Worm (Caenorhabditis elegans) whole organism, young adult: ENCODE results near the gene M04D8.4.
A peak's percentile ranks its signal among the peaks of the same experiment; 100 is the strongest.
"Not testable (repeated sequence)": the region's sequence is repeated elsewhere in the genome, so short reads cannot be mapped to it uniquely, and the experiment has no call there.

Experiments used
- B0019.2 ChIP-seq: fragments of 200-800 bp; sonication (Bioruptor generic); conservative IDR thresholded peaks from 2 replicates; pipeline ENCODE4 v1.3.6; 2022; ENCODE audit warnings: missing genetic modification reagents, missing genetic modification characterization, missing compliant biosample characterization
- C06A6.2 ChIP-seq: fragments of 200-800 bp; sonication (Bioruptor generic); conservative IDR thresholded peaks from 2 replicates; pipeline ENCODE4 v1.3.6; 2022; ENCODE audit warnings: missing genetic modification characterization, missing compliant biosample characterization
- F33H1.4 ChIP-seq: fragments of 200-800 bp; sonication (Bioruptor generic); IDR thresholded peaks from 2 replicates; pipeline ENCODE4 v1.3.6; 2022; ENCODE audit warnings: missing genetic modification reagents, missing genetic modification characterization, missing compliant biosample characterization
- F57A8.1 ChIP-seq: fragments of 200-800 bp; sonication (Bioruptor generic); optimal IDR thresholded peaks from 2 replicates; lab custom pipeline; 2018; ENCODE audit warnings: mild to moderate bottlenecking, missing genetic modification characterization, moderate library complexity, missing compliant biosample characterization
- T07F8.4 ChIP-seq: sonication (generic microtip); optimal IDR thresholded peaks from 2 replicates; lab custom pipeline; 2016; ENCODE audit warnings: mild to moderate bottlenecking, missing genetic modification characterization, moderate library complexity, missing compliant biosample characterization
- Y53F4B.3 ChIP-seq: fragments of 200-800 bp; sonication (Bioruptor generic); IDR thresholded peaks from 2 replicates; pipeline ENCODE4 v1.3.6; 2022; ENCODE audit warnings: missing genetic modification reagents, missing genetic modification characterization, missing compliant biosample characterization
- Y79H2A.3 ChIP-seq: fragments of 200-800 bp; sonication (Bioruptor generic); conservative IDR thresholded peaks from 2 replicates; pipeline ENCODE4 v1.3.6; 2022; ENCODE audit warnings: missing genetic modification reagents, missing genetic modification characterization, missing compliant biosample characterization
- akir-1 ChIP-seq: fragments of 200-800 bp; sonication (Bioruptor generic); optimal IDR thresholded peaks from 2 replicates; lab custom pipeline; 2018; ENCODE audit warnings: mild to moderate bottlenecking, missing genetic modification characterization, moderate library complexity, missing compliant biosample characterization
- atf-7 ChIP-seq: sonication (generic microtip); optimal IDR thresholded peaks from 2 replicates; lab custom pipeline; 2017; ENCODE audit warnings: mild to moderate bottlenecking, missing genetic modification characterization, missing compliant biosample characterization
- attf-3 ChIP-seq: fragments of 200-800 bp; sonication (Bioruptor generic); conservative IDR thresholded peaks from 2 replicates; pipeline ENCODE4 v1.3.6; 2022; ENCODE audit warnings: missing genetic modification reagents, missing genetic modification characterization, missing compliant biosample characterization
- bed-1 ChIP-seq: fragments of 200-800 bp; sonication (Bioruptor generic); IDR thresholded peaks from 2 replicates; pipeline ENCODE4 v1.3.6; 2022; ENCODE audit warnings: missing genetic modification reagents, missing genetic modification characterization, missing compliant biosample characterization
- ccch-3 ChIP-seq: fragments of 200-800 bp; sonication (Bioruptor generic); optimal IDR thresholded peaks from 2 replicates; lab custom pipeline; 2018; ENCODE audit warnings: mild to moderate bottlenecking, missing genetic modification characterization, missing compliant biosample characterization
- cebp-1 ChIP-seq, 2 experiments: fragments of 200-800 bp in 1 of 2; sonication (Bioruptor generic) in 1 of 2; sonication (generic microtip) in 1 of 2; IDR thresholded peaks in 1 of 2; optimal IDR thresholded peaks in 1 of 2; 2 replicates each; pipeline versions ENCODE4 v1.3.6 to Lab custom; 2017 to 2022; ENCODE audit warnings: missing compliant biosample characterization in 2 of 2, missing genetic modification characterization in 2 of 2, mild to moderate bottlenecking in 1 of 2, missing genetic modification reagents in 1 of 2, moderate library complexity in 1 of 2
- ceh-79 ChIP-seq: sonication (generic microtip); optimal IDR thresholded peaks from 2 replicates; lab custom pipeline; 2017; ENCODE audit warnings: mild to moderate bottlenecking, missing genetic modification characterization, missing compliant biosample characterization
- ceh-91 ChIP-seq: fragments of 200-800 bp; sonication (Bioruptor generic); IDR thresholded peaks from 2 replicates; pipeline ENCODE4 v1.3.6; 2022; ENCODE audit warnings: missing genetic modification reagents, missing genetic modification characterization, missing compliant biosample characterization
- die-1 ChIP-seq: sonication (generic microtip); optimal IDR thresholded peaks from 2 replicates; lab custom pipeline; 2016; ENCODE audit warnings: missing genotype, mild to moderate bottlenecking, missing genetic modification characterization, missing compliant biosample characterization
- dpff-1 ChIP-seq: sonication (generic microtip); optimal IDR thresholded peaks from 2 replicates; lab custom pipeline; 2017; ENCODE audit warnings: mild to moderate bottlenecking, missing genetic modification characterization, missing compliant biosample characterization
- dpl-1 ChIP-seq: fragments of 150-350 bp; optimal IDR thresholded peaks from 2 replicates; lab custom pipeline; 2014; ENCODE audit warnings: missing biosample characterization, missing genetic modification reagents, missing genetic modification characterization
- efl-1 ChIP-seq: fragments of 150-350 bp; optimal IDR thresholded peaks from 2 replicates; lab custom pipeline; 2014; ENCODE audit warnings: missing biosample characterization, missing genetic modification reagents, missing genetic modification characterization
- egl-18 ChIP-seq: fragments of 200-800 bp; sonication (Bioruptor generic); IDR thresholded peaks from 2 replicates; pipeline ENCODE4 v1.3.6; 2022; ENCODE audit warnings: missing genetic modification reagents, missing genetic modification characterization, missing compliant biosample characterization
- gei-17 ChIP-seq: fragments of 200-800 bp; sonication (Bioruptor generic); optimal IDR thresholded peaks from 2 replicates; lab custom pipeline; 2018; ENCODE audit warnings: mild to moderate bottlenecking, missing genetic modification characterization, missing compliant biosample characterization
- hlh-12 ChIP-seq: sonication (generic microtip); optimal IDR thresholded peaks from 2 replicates; lab custom pipeline; 2016; ENCODE audit warnings: missing genetic modification characterization, missing compliant biosample characterization
- lsy-27 ChIP-seq: sonication (generic microtip); optimal IDR thresholded peaks from 2 replicates; lab custom pipeline; 2017; ENCODE audit warnings: missing genetic modification characterization, mild to moderate bottlenecking, missing compliant biosample characterization, antibody characterized with exemption, missing genotype, borderline replicate concordance; ENCODE audit not compliant: insufficient read depth
- nhr-120 ChIP-seq: fragments of 200-800 bp; sonication (Bioruptor generic); IDR thresholded peaks from 2 replicates; pipeline ENCODE4 v1.3.6; 2022; ENCODE audit warnings: missing genetic modification characterization, missing compliant biosample characterization
- nhr-27 ChIP-seq: fragments of 200-800 bp; sonication (Bioruptor generic); optimal IDR thresholded peaks from 2 replicates; lab custom pipeline; 2018; ENCODE audit warnings: mild to moderate bottlenecking, missing genetic modification characterization, moderate library complexity, missing compliant biosample characterization
- repo-1 ChIP-seq: sonication (generic microtip); optimal IDR thresholded peaks from 2 replicates; lab custom pipeline; 2017; ENCODE audit warnings: mild to moderate bottlenecking, missing genetic modification characterization, missing compliant biosample characterization
- unc-62 ChIP-seq: fragments of 150-350 bp; optimal IDR thresholded peaks from 2 replicates; lab custom pipeline; 2014; ENCODE audit warnings: missing biosample characterization, missing genetic modification reagents, missing genetic modification characterization
- ztf-6 ChIP-seq: fragments of 200-800 bp; sonication (Bioruptor generic); IDR thresholded peaks from 2 replicates; pipeline ENCODE4 v1.3.6; 2022; ENCODE audit warnings: missing genetic modification reagents, missing genetic modification characterization, missing compliant biosample characterization

M04D8.4 gene

DNA sequence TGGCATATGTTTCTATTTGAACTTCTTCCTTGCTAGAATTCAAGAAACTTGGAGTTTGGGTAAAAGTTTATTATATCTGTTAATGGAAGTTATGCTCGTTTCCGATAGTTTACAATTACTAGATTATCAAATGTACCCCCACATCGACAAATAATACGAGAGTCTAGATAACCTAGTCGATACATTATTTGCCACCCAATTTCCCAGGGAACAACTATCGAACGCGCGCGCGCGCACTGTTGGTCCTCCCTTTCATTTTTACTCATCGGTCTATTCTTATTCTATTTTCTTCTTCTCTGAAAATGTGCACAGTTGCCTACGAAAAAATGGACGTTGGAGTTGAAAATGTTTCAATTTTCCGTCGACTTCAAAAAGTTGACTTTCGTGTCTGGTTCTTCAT lies 30.1 kb upstream of the M04D8.4 start, which contains the start of gene T16G12.13 (continued):
- TF ChIP-seq dpff-1 (tag; lab: Kevin White, UChicago) = no peak
- TF ChIP-seq hlh-12 (tag; lab: Kevin White, UChicago) = no peak
- TF ChIP-seq repo-1 (tag; lab: Kevin White, UChicago) = no peak
- TF ChIP-seq gei-17 (GFP tag; lab: Kevin White, UChicago) = no peak

DNA sequence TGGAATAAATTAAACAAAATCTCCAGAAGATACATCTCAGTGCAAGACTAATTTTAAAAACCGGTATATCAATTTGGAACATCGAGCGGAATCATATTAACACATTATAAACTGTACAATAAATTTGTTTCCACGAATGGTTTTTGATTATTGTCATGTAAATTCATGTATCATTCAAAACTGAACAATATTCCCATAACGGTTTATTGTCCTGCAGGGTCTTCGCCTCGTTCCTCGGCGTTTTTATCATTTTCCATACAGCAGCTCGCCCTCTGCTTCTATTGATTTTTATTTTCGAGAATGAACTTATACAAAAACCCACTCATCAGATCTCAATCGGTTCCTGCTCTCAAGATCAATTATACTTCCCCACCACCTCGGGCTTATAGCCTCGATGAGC lies 28.6 kb upstream of the M04D8.4 start, which contains the start of gene T16G12.8:
T16G12.8 (plus strand) TSS at position 301 of the 400 bp plus-strand sequence.
- TF ChIP-seq efl-1 (GFP tag; lab: Kevin White, UChicago) = no peak
- TF ChIP-seq Y53F4B.3 (GFP tag; lab: Robert Waterston, UW) = no peak
- TF ChIP-seq bed-1 (GFP tag; lab: Robert Waterston, UW) = no peak
- TF ChIP-seq egl-18 (GFP tag; lab: Robert Waterston, UW) = no peak
- TF ChIP-seq ceh-91 (GFP tag; lab: Robert Waterston, UW) = no peak
- TF ChIP-seq T07F8.4 (tag; lab: Kevin White, UChicago) = no peak
- TF ChIP-seq, all 124 proteins: peak for 0

DNA sequence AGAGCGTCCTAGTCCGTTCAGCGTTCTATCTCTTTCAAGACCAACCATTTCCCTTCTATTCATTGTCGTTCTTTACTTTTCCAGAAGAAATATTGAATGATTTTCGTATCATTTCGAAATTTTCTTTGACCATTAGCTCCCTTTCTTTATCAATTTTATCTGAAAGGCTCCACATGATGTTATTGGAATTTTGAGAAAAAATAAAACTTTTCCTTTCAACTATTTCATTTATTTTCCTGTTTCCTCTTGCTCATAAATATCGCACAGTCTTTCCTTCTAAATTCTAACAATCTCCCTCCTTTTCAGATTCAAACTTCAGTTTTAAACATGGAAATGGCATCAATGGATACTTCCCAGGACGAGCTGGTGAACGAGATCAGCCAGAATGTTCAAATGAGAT lies 27.1 kb upstream of the M04D8.4 start, which contains the start of gene T16G12.4:
T16G12.4 (plus strand) TSS at position 301 of the 400 bp plus-strand sequence.
- TF ChIP-seq dpl-1 (no peak), bed-1 (GFP tag; lab: Robert Waterston, UW) (no peak), Y79H2A.3 (GFP tag; lab: Robert Waterston, UW) (no peak), nhr-27 (no peak), F57A8.1 (GFP tag; lab: Kevin White, UChicago) (no peak), cebp-1 (GFP tag; IDR thresholded peaks at IDR 0.05; lab: Robert Waterston, UW) (no peak), cebp-1 (tag; optimal IDR thresholded peaks at IDR 0.05; lab: Kevin White, UChicago) (no peak), C06A6.2 (GFP tag; lab: Robert Waterston, UW) (no peak), hlh-12 (tag; lab: Kevin White, UChicago) (no peak), attf-3 (GFP tag; lab: Robert Waterston, UW) (no peak), die-1 (no peak), lsy-27 (no peak), ccch-3 (GFP tag; lab: Kevin White, UChicago) (no peak), egl-18 (GFP tag; lab: Robert Waterston, UW) (no peak), ceh-79 (tag; lab: Kevin White, UChicago) (no peak), ztf-6 (GFP tag; lab: Robert Waterston, UW) (no peak), akir-1 (GFP tag; lab: Kevin White, UChicago) (no peak), atf-7 (tag; lab: Kevin White, UChicago) (no peak)

DNA sequence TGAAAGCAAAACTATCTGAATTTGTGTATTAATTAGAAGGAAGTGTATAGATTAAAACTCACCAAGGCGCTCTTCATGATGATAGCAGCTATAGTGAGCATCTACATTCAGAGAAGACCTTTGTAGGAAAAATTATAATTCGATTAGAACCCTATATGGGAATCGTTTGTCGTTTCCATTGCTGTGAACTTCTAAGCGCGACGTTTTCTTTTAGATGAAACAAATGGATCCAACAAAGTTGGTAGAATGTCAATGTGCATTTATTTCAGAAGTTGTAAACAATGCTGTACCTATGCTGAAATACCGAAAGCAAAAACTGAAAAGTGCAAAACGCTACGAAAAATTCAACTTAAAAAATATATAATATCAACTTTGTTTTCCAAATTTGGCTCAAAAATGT lies 25.6 kb upstream of the M04D8.4 start, which contains the start of gene T16G12.10:
T16G12.10 (minus strand) TSS at position 101 of the 400 bp plus-strand sequence.
- TF ChIP-seq unc-62 (GFP tag; lab: Kevin White, UChicago) = no peak

ce11 chrIII:10053312-10053711 lies 22.9 kb upstream of the M04D8.4 start, which contains the start of gene T16G12.12:
Gene T16G12.12 (plus strand): TSS chrIII:10053612.
- peak; percentile 12; the same call in 1 of the 2 replicates for TF ChIP-seq F33H1.4 (GFP tag; lab: Robert Waterston, UW)

ce11 chrIII:10050321-10050720 lies 19.9 kb upstream of the M04D8.4 start, which contains the start of gene T16G12.3:
Gene T16G12.3 (plus strand): TSS chrIII:10050621.
- not testable (repeated sequence) for TF ChIP-seq nhr-120; B0019.2 (GFP tag; lab: Robert Waterston, UW); die-1
